Fruit fly (Drosophila melanogaster): ENCODE measurements around the gene TBC1D16.

DNA sequence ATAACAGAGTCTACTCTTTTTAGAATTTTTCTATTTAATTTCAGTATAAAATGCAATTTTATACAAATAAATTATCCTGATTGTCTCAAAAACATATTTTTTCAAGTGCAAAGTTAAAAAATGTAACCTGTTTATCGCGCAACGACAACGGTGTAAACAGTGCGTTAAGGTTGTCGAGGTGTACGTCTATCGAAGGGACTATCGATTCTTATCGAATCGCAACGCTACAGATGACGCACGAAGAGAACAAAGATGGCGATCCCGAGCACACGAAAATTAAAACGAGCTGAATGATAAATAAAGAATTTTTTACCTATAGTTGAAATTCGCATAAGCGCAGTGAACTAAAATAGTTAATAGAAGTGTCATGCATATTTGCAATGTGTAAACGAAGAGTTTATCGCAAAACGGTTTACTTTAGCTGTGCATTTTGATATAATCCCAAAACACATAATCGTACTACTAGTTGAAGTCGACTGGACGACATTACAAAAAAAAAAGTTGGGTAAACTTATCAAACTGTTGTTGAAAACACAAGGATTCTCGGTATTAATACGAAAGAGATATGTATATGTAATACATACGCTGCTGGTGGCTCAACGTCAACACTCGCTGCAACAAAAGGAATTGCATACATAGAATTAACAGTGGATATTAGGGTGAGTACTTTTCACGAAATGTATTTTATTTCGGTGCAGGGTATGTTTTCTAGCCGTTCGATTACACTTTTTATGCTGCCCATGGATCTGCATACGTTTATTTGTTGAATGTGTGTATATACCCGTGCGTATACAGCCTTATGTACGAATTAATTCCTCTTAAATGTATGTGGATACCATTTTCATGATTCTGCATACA lies 47.4 kb downstream of the TBC1D16 start, which contains the start of gene da:
- TF ChIP-seq CG14655 (GFP tag; optimal IDR thresholded peaks at IDR 0.05) = no peak
- TF ChIP-seq CG32121 (GFP tag; IDR thresholded peaks at IDR 0.05) = peak; percentile 61; the same call in 1 of the 2 replicates
- TF ChIP-seq EcR (GFP tag; optimal IDR thresholded peaks at IDR 0.05) = no peak

All from whole organism, pupa.